Worm (Caenorhabditis elegans) whole organism, L2 larva: ENCODE data around the gene kel-10.

ENCODE experiments used
- C34F6.9 ChIP-seq: fragments of 150-350 bp; optimal IDR thresholded peaks from 2 replicates; lab custom pipeline; 2014; ENCODE audit warnings: missing biosample characterization, missing genetic modification characterization
- ZK546.5 ChIP-seq: sonication (generic microtip); optimal IDR thresholded peaks from 2 replicates; lab custom pipeline; 2017; ENCODE audit warnings: missing biosample characterization, missing genetic modification characterization
- alr-1 ChIP-seq: fragments of 150-350 bp; optimal IDR thresholded peaks from 2 replicates; lab custom pipeline; 2014; ENCODE audit warnings: missing biosample characterization, missing genetic modification characterization
- aly-2 ChIP-seq: fragments of 150-350 bp; optimal IDR thresholded peaks from 2 replicates; lab custom pipeline; 2014; ENCODE audit warnings: missing biosample characterization, missing genetic modification characterization
- ama-1 ChIP-seq: fragments of 150-350 bp; optimal IDR thresholded peaks from 2 replicates; lab custom pipeline; 2018; ENCODE audit warnings: inconsistent platforms
- blmp-1 ChIP-seq: sonication (generic microtip); optimal IDR thresholded peaks from 2 replicates; lab custom pipeline; 2017; ENCODE audit warnings: missing genetic modification characterization, mild to moderate bottlenecking, missing compliant biosample characterization, antibody characterized with exemption, moderate library complexity; ENCODE audit not compliant: insufficient read depth
- ceh-16 ChIP-seq: fragments of 150-350 bp; optimal IDR thresholded peaks from 2 replicates; lab custom pipeline; 2014; ENCODE audit warnings: missing biosample characterization, missing genetic modification characterization
- crh-2 ChIP-seq: sonication (generic microtip); optimal IDR thresholded peaks from 2 replicates; lab custom pipeline; 2017; ENCODE audit warnings: missing biosample characterization, missing genetic modification characterization
- dmd-4 ChIP-seq: sonication (generic microtip); optimal IDR thresholded peaks from 2 replicates; lab custom pipeline; 2017; ENCODE audit warnings: missing biosample characterization, missing genetic modification characterization
- egl-27 ChIP-seq: sonication (generic microtip); optimal IDR thresholded peaks from 3 replicates; lab custom pipeline; 2017; ENCODE audit warnings: missing biosample characterization, missing genetic modification reagents, missing genetic modification characterization
- elt-1 ChIP-seq: fragments of 150-350 bp; optimal IDR thresholded peaks from 2 replicates; lab custom pipeline; 2014; ENCODE audit warnings: missing biosample characterization, missing genetic modification characterization
- elt-3 ChIP-seq: sonication (generic microtip); optimal IDR thresholded peaks from 2 replicates; lab custom pipeline; 2017; ENCODE audit warnings: missing biosample characterization, missing genetic modification characterization
- fos-1 ChIP-seq: fragments of 150-350 bp; optimal IDR thresholded peaks from 2 replicates; lab custom pipeline; 2014; ENCODE audit warnings: missing biosample characterization, missing genetic modification characterization
- gmeb-1 ChIP-seq: fragments of 150-350 bp; optimal IDR thresholded peaks from 2 replicates; lab custom pipeline; 2014; ENCODE audit warnings: missing biosample characterization, missing genetic modification characterization
- lsy-2 ChIP-seq, 2 experiments: fragments of 150-350 bp in 1 of 2; sonication (generic microtip) in 1 of 2; optimal IDR thresholded peaks; 2 replicates each; lab custom pipeline; 2014 to 2017; ENCODE audit warnings: missing biosample characterization in 2 of 2, missing genetic modification characterization in 2 of 2
- mab-5 ChIP-seq: fragments of 150-350 bp; optimal IDR thresholded peaks from 2 replicates; lab custom pipeline; 2014; ENCODE audit warnings: missing biosample characterization, missing genetic modification characterization
- mbf-1 ChIP-seq: sonication (generic microtip); optimal IDR thresholded peaks from 2 replicates; lab custom pipeline; 2017; ENCODE audit warnings: missing biosample characterization, missing genetic modification characterization
- nhr-10 ChIP-seq: sonication (generic microtip); optimal IDR thresholded peaks from 2 replicates; lab custom pipeline; 2017; ENCODE audit warnings: missing biosample characterization, missing genetic modification characterization
- nhr-11 ChIP-seq: fragments of 150-350 bp; optimal IDR thresholded peaks from 2 replicates; lab custom pipeline; 2014; ENCODE audit warnings: missing biosample characterization, missing genetic modification characterization
- nhr-12 ChIP-seq: fragments of 150-350 bp; optimal IDR thresholded peaks from 2 replicates; lab custom pipeline; 2014; ENCODE audit warnings: missing biosample characterization, missing genetic modification characterization
- nhr-129 ChIP-seq: fragments of 150-350 bp; optimal IDR thresholded peaks from 2 replicates; lab custom pipeline; 2014; ENCODE audit warnings: missing biosample characterization, missing genetic modification characterization
- nhr-21 ChIP-seq: fragments of 150-350 bp; optimal IDR thresholded peaks from 2 replicates; lab custom pipeline; 2014; ENCODE audit warnings: missing biosample characterization, missing genetic modification characterization
- nhr-237 ChIP-seq: fragments of 150-350 bp; optimal IDR thresholded peaks from 2 replicates; lab custom pipeline; 2014; ENCODE audit warnings: missing biosample characterization, missing genetic modification characterization
- nhr-6 ChIP-seq: fragments of 150-350 bp; optimal IDR thresholded peaks from 2 replicates; lab custom pipeline; 2014; ENCODE audit warnings: missing biosample characterization, missing genetic modification characterization
- nhr-77 ChIP-seq: fragments of 150-350 bp; optimal IDR thresholded peaks from 2 replicates; lab custom pipeline; 2014; ENCODE audit warnings: missing biosample characterization, missing genetic modification characterization
- peb-1 ChIP-seq: fragments of 150-350 bp; optimal IDR thresholded peaks from 2 replicates; lab custom pipeline; 2014; ENCODE audit warnings: missing biosample characterization, missing genetic modification characterization
- sma-3 ChIP-seq: sonication (generic microtip); optimal IDR thresholded peaks from 2 replicates; lab custom pipeline; 2016; ENCODE audit warnings: missing genetic modification reagents, missing genetic modification characterization, missing compliant biosample characterization
- sma-9 ChIP-seq, 2 experiments: fragments of 150-350 bp in 1 of 2; sonication (generic microtip) in 1 of 2; optimal IDR thresholded peaks; 2 replicates each; lab custom pipeline; 2014 to 2016; ENCODE audit warnings: missing genetic modification characterization in 2 of 2, mild to moderate bottlenecking in 1 of 2, missing biosample characterization in 1 of 2, missing compliant biosample characterization in 1 of 2, missing genetic modification reagents in 1 of 2, moderate library complexity in 1 of 2
- unc-55 ChIP-seq: fragments of 150-350 bp; sonication (generic microtip); optimal IDR thresholded peaks from 3 replicates; lab custom pipeline; 2014; ENCODE audit warnings: missing biosample characterization, missing genetic modification reagents, missing genetic modification characterization
- unc-62 ChIP-seq: fragments of 150-350 bp; optimal IDR thresholded peaks from 2 replicates; lab custom pipeline; 2014; ENCODE audit warnings: missing biosample characterization, missing genetic modification reagents, missing genetic modification characterization
- zag-1 ChIP-seq: fragments of 150-350 bp; optimal IDR thresholded peaks from 2 replicates; lab custom pipeline; 2014; ENCODE audit warnings: missing biosample characterization, missing genetic modification characterization
- ztf-1 ChIP-seq: fragments of 200-800 bp; sonication (Bioruptor generic); conservative IDR thresholded peaks from 2 replicates; pipeline ENCODE4 v1.3.6; 2022; ENCODE audit warnings: missing genetic modification characterization, missing compliant biosample characterization
- ztf-11 ChIP-seq: sonication (generic microtip); optimal IDR thresholded peaks from 2 replicates; lab custom pipeline; 2017; ENCODE audit warnings: missing biosample characterization, missing genetic modification characterization
- ztf-4 ChIP-seq: fragments of 150-350 bp; optimal IDR thresholded peaks from 2 replicates; lab custom pipeline; 2014; ENCODE audit warnings: missing biosample characterization, missing genetic modification characterization

Gene kel-10

DNA sequence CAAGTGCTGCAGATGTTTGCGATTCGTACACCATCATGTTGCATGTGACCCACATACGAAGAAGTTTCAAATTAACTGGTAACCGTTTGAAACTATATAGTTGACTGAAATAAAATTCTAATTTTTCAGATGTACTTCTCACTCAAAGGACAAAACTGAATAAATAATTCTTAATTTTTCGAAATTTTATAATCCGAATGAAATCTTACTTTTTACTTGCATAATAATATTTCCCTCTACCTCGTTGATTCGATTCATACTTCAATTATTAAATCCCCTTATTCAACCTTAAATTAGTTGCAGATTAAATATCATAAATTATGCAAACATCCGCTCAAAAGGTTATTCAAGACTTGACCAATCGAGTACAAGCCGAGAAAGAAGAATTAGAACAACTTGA lies 15.3 kb downstream of the kel-10 start, which contains the start of gene T16H12.2:
Gene T16H12.2, plus strand, starts transcription at position 301 of the 400 bp plus-strand sequence.
- no peak for TF ChIP-seq egl-27
- TF ChIP-seq fos-1 (tag; lab: Kevin White, UChicago): no peak
- TF ChIP-seq nhr-129: no peak
- TF ChIP-seq nhr-237 (tag; lab: Kevin White, UChicago): no peak
- no peak for TF ChIP-seq nhr-21 (tag; lab: Kevin White, UChicago)
- no peak for TF ChIP-seq ztf-4
- TF ChIP-seq blmp-1 (tag; lab: Kevin White, UChicago): no peak
- TF ChIP-seq nhr-77 (tag; lab: Kevin White, UChicago): no peak
- no peak for TF ChIP-seq ZK546.5 (tag; lab: Kevin White, UChicago)
- TF ChIP-seq nhr-12 (tag; lab: Kevin White, UChicago): no peak
- TF ChIP-seq zag-1 (tag; lab: Kevin White, UChicago): no peak
- no peak for TF ChIP-seq mbf-1 (tag; lab: Kevin White, UChicago)
- no peak for TF ChIP-seq ceh-16 (tag; lab: Kevin White, UChicago)
- TF ChIP-seq elt-3 (tag; lab: Kevin White, UChicago): no peak
- TF ChIP-seq, all 48 proteins: peak for 0

DNA sequence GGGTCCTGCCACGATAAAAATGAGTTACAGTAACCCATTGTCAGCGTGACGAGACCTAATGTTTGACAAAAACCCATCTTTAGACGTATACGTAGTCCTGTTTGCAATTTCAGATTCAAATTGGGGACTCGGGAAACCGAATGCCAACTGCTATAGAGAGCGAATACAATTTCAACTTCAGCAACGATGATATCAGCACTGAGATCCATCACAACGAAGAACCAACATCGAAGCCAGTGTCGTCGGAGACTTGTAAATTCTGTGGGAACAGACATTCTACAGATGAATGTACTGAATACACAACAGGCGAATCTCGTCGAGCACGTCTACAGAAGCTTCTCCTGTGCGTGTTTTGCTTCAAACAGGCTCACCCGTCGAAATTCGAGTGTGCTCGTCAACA lies 15.7 kb downstream of the kel-10 start:
- no peak for TF ChIP-seq elt-1
- TF ChIP-seq unc-55 (GFP tag; lab: Kevin White, UChicago): no peak
- TF ChIP-seq mab-5 (tag; lab: Kevin White, UChicago): no peak
- no peak for TF ChIP-seq nhr-6 (tag; lab: Kevin White, UChicago)
- no peak for TF ChIP-seq unc-62
- TF ChIP-seq sma-3 (GFP tag; lab: Kevin White, UChicago): no peak
- TF ChIP-seq nhr-21 (tag; lab: Kevin White, UChicago): no peak
- no peak for TF ChIP-seq ztf-4
- TF ChIP-seq alr-1 (tag; lab: Kevin White, UChicago): no peak
- TF ChIP-seq nhr-77 (tag; lab: Kevin White, UChicago): no peak
- no peak for TF ChIP-seq gmeb-1
- TF ChIP-seq nhr-10 (tag; lab: Kevin White, UChicago): no peak
- TF ChIP-seq ztf-1 (GFP tag; lab: Robert Waterston, UW): no peak
- no peak for TF ChIP-seq lsy-2 (tag; optimal IDR thresholded peaks at IDR 0.05; lab: Kevin White, UChicago)
- no peak for TF ChIP-seq ama-1 (lab: Kevin White, UChicago)
- no peak for TF ChIP-seq C34F6.9 (tag; lab: Kevin White, UChicago)

ce11 chrIII:10085103-10085502 lies 16.1 kb downstream of the kel-10 start, which contains the start of gene T16H12.13:
T16H12.13 (plus strand) TSS chrIII:10085403.
- no peak for TF ChIP-seq dmd-4 (tag; lab: Kevin White, UChicago)

DNA sequence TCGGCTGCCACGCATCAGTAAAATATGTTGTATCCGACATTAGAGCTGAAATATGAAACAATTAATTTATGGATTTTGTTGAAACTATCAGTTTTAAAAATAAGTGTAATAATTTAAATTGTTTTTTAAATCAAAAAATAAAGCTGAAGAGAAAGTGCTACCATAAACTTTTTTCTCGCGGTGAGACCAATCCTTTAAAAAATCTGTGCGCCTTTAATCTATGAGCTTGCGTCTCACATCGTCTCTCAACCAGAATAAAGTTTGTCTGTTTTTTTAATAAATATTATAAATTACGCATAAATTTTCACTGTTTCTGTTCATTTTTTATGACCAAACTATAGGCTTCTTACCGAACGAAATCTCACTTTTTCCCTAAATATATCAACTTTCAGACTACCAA lies 18.0 kb downstream of the kel-10 start, which contains the start of gene T16H12.3:
Gene T16H12.3, minus strand, starts transcription at position 51 of the 400 bp plus-strand sequence.
- TF ChIP-seq unc-55 (GFP tag; lab: Kevin White, UChicago): no peak
- no peak for TF ChIP-seq sma-9 (GFP tag; optimal IDR thresholded peaks at IDR 0.05; lab: Kevin White, UChicago)
- TF ChIP-seq sma-9 (tag; optimal IDR thresholded peaks at IDR 0.05; lab: Kevin White, UChicago): no peak
- TF ChIP-seq aly-2 (tag; lab: Kevin White, UChicago): no peak
- TF ChIP-seq crh-2 (tag; lab: Kevin White, UChicago): no peak
- TF ChIP-seq unc-62: no peak

ce11 chrIII:10078784-10079183 lies 22.5 kb downstream of the kel-10 start:
- no peak for TF ChIP-seq ztf-11

- TF ChIP-seq blmp-1 (tag; lab: Kevin White, UChicago) (no peak), gmeb-1 (no peak), unc-55 (GFP tag; lab: Kevin White, UChicago) (no peak), fos-1 (tag; lab: Kevin White, UChicago) (no peak), nhr-237 (tag; lab: Kevin White, UChicago) (no peak), crh-2 (tag; lab: Kevin White, UChicago) (no peak), nhr-6 (tag; lab: Kevin White, UChicago) (no peak), alr-1 (tag; lab: Kevin White, UChicago) (no peak), ztf-11 (no peak), peb-1 (tag; lab: Kevin White, UChicago) (no peak), nhr-77 (tag; lab: Kevin White, UChicago) (no peak), nhr-11 (no peak)
Measured at ce11 chrIII:10078151-10078550, 23.1 kb downstream of the kel-10 start, which contains the start of gene T16G12.9. T16G12.9 (minus strand) TSS chrIII:10078251.
